Fruit fly (Drosophila melanogaster): ENCODE data around the gene salr.

dm6 chr2L:11343218-11343617, 15.5 kb upstream of the salr start, which contains the start of gene CG14926:
- TF ChIP-seq psq (optimal IDR thresholded peaks at IDR 0.05) = no peak
- no peak for TF ChIP-seq h (optimal IDR thresholded peaks at IDR 0.05)
- TF ChIP-seq Sin3A (optimal IDR thresholded peaks at IDR 0.05) = no peak
- no peak for TF ChIP-seq ttk (optimal IDR thresholded peaks at IDR 0.05)
- TF ChIP-seq insv (optimal IDR thresholded peaks at IDR 0.05) = no peak

Data from Kc167 (cell line).